Fruit fly (Drosophila melanogaster) whole organism, embryonic: ENCODE data around the gene Tsp29Fa.
A peak's percentile ranks its signal among the peaks of the same experiment; 100 is the strongest.

Experiments
- Ada2b ChIP-seq: fragments of 200-800 bp; sonication (Bioruptor generic); IDR thresholded peaks from 2 replicates; pipeline ENCODE4 v1.3.6; 2022; ENCODE audit warnings: missing biosample characterization, missing genetic modification characterization
- BEAF-32 ChIP-seq: fragments of 200-800 bp; sonication (Bioruptor generic); optimal IDR thresholded peaks from 3 replicates; lab custom pipeline; 2017; ENCODE audit warnings: missing biosample characterization, missing genetic modification characterization, mild to moderate bottlenecking, moderate library complexity, missing genetic modification reagents
- CG1233 ChIP-seq: fragments of 200-800 bp; sonication (Bioruptor generic); optimal IDR thresholded peaks from 4 replicates; lab custom pipeline; 2018; ENCODE audit warnings: missing biosample characterization, mild to moderate bottlenecking, missing genetic modification characterization
- CG1602 ChIP-seq: fragments of 200-800 bp; sonication (Bioruptor generic); optimal IDR thresholded peaks from 3 replicates; lab custom pipeline; 2016; ENCODE audit warnings: missing biosample characterization, missing genetic modification characterization
- CG16813 ChIP-seq: fragments of 200-800 bp; sonication (Bioruptor generic); IDR thresholded peaks from 3 replicates; pipeline ENCODE4 v1.3.6; 2022; ENCODE audit warnings: missing biosample characterization, missing genetic modification characterization; ENCODE audit not compliant: partially characterized antibody
- CG2120 ChIP-seq: fragments of 200-800 bp; sonication (Bioruptor generic); optimal IDR thresholded peaks from 3 replicates; lab custom pipeline; 2016; ENCODE audit warnings: missing biosample characterization, missing genetic modification characterization
- CG30403 ChIP-seq: fragments of 200-800 bp; sonication (Bioruptor generic); optimal IDR thresholded peaks from 3 replicates; lab custom pipeline; 2016; ENCODE audit warnings: missing biosample characterization, missing genetic modification characterization
- CG30431 ChIP-seq: fragments of 200-800 bp; sonication (Bioruptor generic); optimal IDR thresholded peaks from 2 replicates; lab custom pipeline; 2017; ENCODE audit warnings: missing biosample characterization, missing genetic modification characterization
- CG31441 ChIP-seq: fragments of 200-800 bp; sonication (Bioruptor generic); IDR thresholded peaks from 2 replicates; pipeline ENCODE4 v1.3.6; 2022; ENCODE audit warnings: missing biosample characterization, missing genetic modification characterization
- CG3995 ChIP-seq: fragments of 200-800 bp; sonication (Bioruptor generic); optimal IDR thresholded peaks from 3 replicates; lab custom pipeline; 2016; ENCODE audit warnings: missing biosample characterization, missing genetic modification characterization
- CG4730 ChIP-seq: fragments of 200-800 bp; sonication (Bioruptor generic); IDR thresholded peaks from 2 replicates; pipeline ENCODE4 v1.3.6; 2022; ENCODE audit warnings: missing biosample characterization, missing genetic modification characterization
- CG5245 ChIP-seq: fragments of 200-800 bp; sonication (Bioruptor generic); optimal IDR thresholded peaks from 3 replicates; lab custom pipeline; 2016; ENCODE audit warnings: missing biosample characterization, missing genetic modification characterization
- CG6272 ChIP-seq: fragments of 200-800 bp; sonication (Bioruptor generic); IDR thresholded peaks from 2 replicates; pipeline ENCODE4 v1.3.6; 2022; ENCODE audit warnings: missing biosample characterization, missing genetic modification characterization
- CG6854 ChIP-seq: fragments of 200-800 bp; sonication (Bioruptor generic); optimal IDR thresholded peaks from 3 replicates; lab custom pipeline; 2017; ENCODE audit warnings: missing biosample characterization, mild to moderate bottlenecking, missing genetic modification characterization
- CG7928 ChIP-seq: fragments of 200-800 bp; sonication (Bioruptor generic); optimal IDR thresholded peaks from 2 replicates; lab custom pipeline; 2017; ENCODE audit warnings: missing biosample characterization, mild to moderate bottlenecking, missing genetic modification characterization
- CG8478 ChIP-seq: fragments of >200 bp; optimal IDR thresholded peaks from 2 replicates; lab custom pipeline; 2018
- CG9215 ChIP-seq: fragments of 200-800 bp; sonication (Bioruptor generic); IDR thresholded peaks from 2 replicates; pipeline ENCODE4 v1.3.6; 2022; ENCODE audit warnings: missing biosample characterization, missing genetic modification characterization
- CG9817 ChIP-seq: fragments of 200-800 bp; sonication (Bioruptor generic); optimal IDR thresholded peaks from 2 replicates; lab custom pipeline; 2018; ENCODE audit warnings: missing biosample characterization, mild to moderate bottlenecking, missing genetic modification characterization, moderate library complexity
- CoRest ChIP-seq: fragments of 200-800 bp; sonication (Bioruptor generic); optimal IDR thresholded peaks from 3 replicates; lab custom pipeline; 2018; ENCODE audit warnings: missing biosample characterization, mild to moderate bottlenecking, missing genetic modification characterization, moderate library complexity
- HHEX ChIP-seq: fragments of 200-800 bp; sonication (Bioruptor generic); optimal IDR thresholded peaks from 3 replicates; lab custom pipeline; 2017; ENCODE audit warnings: missing biosample characterization, mild to moderate bottlenecking, missing genetic modification characterization, missing genetic modification reagents
- HLH54F ChIP-seq: fragments of 200-800 bp; sonication (Bioruptor generic); optimal IDR thresholded peaks from 3 replicates; lab custom pipeline; 2016; ENCODE audit warnings: missing biosample characterization, missing genetic modification characterization
- Hsf ChIP-seq: fragments of 200-800 bp; sonication (Bioruptor generic); optimal IDR thresholded peaks from 3 replicates; lab custom pipeline; 2016; ENCODE audit warnings: missing biosample characterization, missing genetic modification characterization
- Lhr ChIP-seq: fragments of 200-800 bp; sonication (Bioruptor generic); optimal IDR thresholded peaks from 3 replicates; lab custom pipeline; 2017; ENCODE audit warnings: mild to moderate bottlenecking, missing biosample characterization, missing genetic modification reagents, missing genetic modification characterization
- Med ChIP-seq: fragments of 200-800 bp; sonication (Bioruptor generic); peaks from one replicate; lab custom pipeline; 2016; ENCODE audit warnings: missing biosample characterization, missing genetic modification characterization, mild to moderate bottlenecking, inconsistent platforms, moderate library complexity
- Mes4 ChIP-seq: fragments of 200-800 bp; sonication (Bioruptor generic); optimal IDR thresholded peaks from 2 replicates; lab custom pipeline; 2016; ENCODE audit warnings: missing biosample characterization, missing genetic modification characterization
- Nf-YA ChIP-seq: fragments of 200-800 bp; sonication (Bioruptor generic); IDR thresholded peaks from 2 replicates; pipeline ENCODE4 v1.3.6; 2022; ENCODE audit warnings: missing biosample characterization, missing genetic modification characterization
- al ChIP-seq: fragments of 200-800 bp; sonication (Bioruptor generic); IDR thresholded peaks from 2 replicates; pipeline ENCODE4 v1.3.6; 2022; ENCODE audit warnings: missing biosample characterization, missing genetic modification characterization
- amos ChIP-seq: fragments of 200-800 bp; sonication (Bioruptor generic); IDR thresholded peaks from 2 replicates; pipeline ENCODE4 v1.3.6; 2022; ENCODE audit warnings: missing biosample characterization, missing genetic modification characterization; ENCODE audit not compliant: partially characterized antibody
- ap ChIP-seq: fragments of 200-800 bp; sonication (Bioruptor generic); IDR thresholded peaks from 2 replicates; pipeline ENCODE4 v1.3.6; 2022; ENCODE audit warnings: missing biosample characterization, missing genetic modification characterization
- caup ChIP-seq: fragments of 200-800 bp; sonication (Bioruptor generic); optimal IDR thresholded peaks from 3 replicates; lab custom pipeline; 2017; ENCODE audit warnings: missing biosample characterization, mild to moderate bottlenecking, missing genetic modification characterization, moderate library complexity; ENCODE audit not compliant: severe bottlenecking
- chn ChIP-seq: fragments of 200-800 bp; sonication (Bioruptor generic); optimal IDR thresholded peaks from 2 replicates; lab custom pipeline; 2016; ENCODE audit warnings: missing biosample characterization, missing genetic modification characterization
- dimm ChIP-seq: fragments of 200-800 bp; sonication (Bioruptor generic); IDR thresholded peaks from 2 replicates; pipeline ENCODE4 v1.3.6; 2022; ENCODE audit warnings: missing biosample characterization, missing genetic modification characterization
- dm ChIP-seq: fragments of 200-800 bp; sonication (Bioruptor generic); optimal IDR thresholded peaks from 3 replicates; lab custom pipeline; 2016; ENCODE audit warnings: missing biosample characterization, missing genetic modification characterization
- dpn ChIP-seq, 2 experiments: fragments of 200-800 bp; sonication (Bioruptor generic); optimal IDR thresholded peaks; 3 replicates each; lab custom pipeline; 2016; ENCODE audit warnings: missing biosample characterization in 2 of 2, missing genetic modification characterization in 2 of 2
- gfzf ChIP-seq: fragments of 200-800 bp; sonication (Bioruptor generic); optimal IDR thresholded peaks from 2 replicates; lab custom pipeline; 2016; ENCODE audit warnings: missing biosample characterization, mild to moderate bottlenecking, missing genetic modification characterization, moderate library complexity
- kah ChIP-seq: fragments of 200-800 bp; sonication (Bioruptor generic); optimal IDR thresholded peaks from 2 replicates; lab custom pipeline; 2018; ENCODE audit warnings: missing biosample characterization, mild to moderate bottlenecking, missing genetic modification characterization
- lilli ChIP-seq: fragments of 200-800 bp; sonication (Bioruptor generic); optimal IDR thresholded peaks from 3 replicates; lab custom pipeline; 2016; ENCODE audit warnings: missing biosample characterization, missing genetic modification characterization
- pho ChIP-seq: fragments of 200-800 bp; sonication (Bioruptor generic); optimal IDR thresholded peaks from 2 replicates; lab custom pipeline; 2016; ENCODE audit warnings: missing biosample characterization, missing genetic modification characterization
- prd ChIP-seq, 3 experiments: fragments of >200 bp in 2 of 3; fragments of 200-800 bp in 1 of 3; sonication (Bioruptor generic) in 1 of 3; optimal IDR thresholded peaks in 2 of 3; IDR thresholded peaks in 1 of 3; 2 replicates in 2 of 3; 3 replicates in 1 of 3; pipeline versions ENCODE4 v1.3.6 to Lab custom; 2017 to 2022; ENCODE audit warnings: missing biosample characterization in 1 of 3, missing genetic modification characterization in 1 of 3
- pros ChIP-seq: fragments of 200-800 bp; sonication (Bioruptor generic); optimal IDR thresholded peaks from 3 replicates; lab custom pipeline; 2019; ENCODE audit warnings: missing biosample characterization, mild to moderate bottlenecking, missing genetic modification characterization, moderate library complexity
- sc ChIP-seq, 3 experiments: fragments of >200 bp in 2 of 3; fragments of 200-800 bp in 1 of 3; sonication (Bioruptor generic) in 1 of 3; optimal IDR thresholded peaks; 2 replicates in 2 of 3; 3 replicates in 1 of 3; lab custom pipeline; 2017; ENCODE audit warnings: mild to moderate bottlenecking in 1 of 3, missing biosample characterization in 1 of 3, missing genetic modification characterization in 1 of 3, missing genetic modification reagents in 1 of 3
- sens ChIP-seq: fragments of 200-800 bp; sonication (Bioruptor generic); peaks from one replicate; lab custom pipeline; 2016; ENCODE audit warnings: missing biosample characterization, missing genetic modification characterization
- slp2 ChIP-seq: fragments of 200-800 bp; sonication (Bioruptor generic); optimal IDR thresholded peaks from 2 replicates; lab custom pipeline; 2016; ENCODE audit warnings: missing biosample characterization, missing genetic modification characterization
- sug ChIP-seq: fragments of 200-800 bp; optimal IDR thresholded peaks from 2 replicates; lab custom pipeline; 2019; ENCODE audit warnings: missing biosample characterization, mild to moderate bottlenecking, missing genetic modification characterization, moderate library complexity
- tap ChIP-seq: fragments of 200-800 bp; optimal IDR thresholded peaks from 3 replicates; lab custom pipeline; 2019; ENCODE audit warnings: missing biosample characterization, mild to moderate bottlenecking, missing genetic modification characterization, moderate library complexity
- tin ChIP-seq: fragments of 200-800 bp; sonication (Bioruptor generic); optimal IDR thresholded peaks from 3 replicates; lab custom pipeline; 2016; ENCODE audit warnings: missing biosample characterization, missing genetic modification characterization
- unc-4 ChIP-seq: fragments of 200-800 bp; sonication (Bioruptor generic); IDR thresholded peaks from 2 replicates; pipeline ENCODE4 v1.3.6; 2022; ENCODE audit warnings: missing biosample characterization, missing genetic modification characterization; ENCODE audit not compliant: partially characterized antibody
- usp ChIP-seq: fragments of >200 bp; optimal IDR thresholded peaks from 2 replicates; lab custom pipeline; 2017; ENCODE audit warnings: missing biosample characterization, missing genetic modification characterization
- zfh2 ChIP-seq: fragments of 200-800 bp; sonication (Bioruptor generic); optimal IDR thresholded peaks from 2 replicates; lab custom pipeline; 2016; ENCODE audit warnings: missing biosample characterization, missing genetic modification characterization

The Tsp29Fa gene

DNA sequence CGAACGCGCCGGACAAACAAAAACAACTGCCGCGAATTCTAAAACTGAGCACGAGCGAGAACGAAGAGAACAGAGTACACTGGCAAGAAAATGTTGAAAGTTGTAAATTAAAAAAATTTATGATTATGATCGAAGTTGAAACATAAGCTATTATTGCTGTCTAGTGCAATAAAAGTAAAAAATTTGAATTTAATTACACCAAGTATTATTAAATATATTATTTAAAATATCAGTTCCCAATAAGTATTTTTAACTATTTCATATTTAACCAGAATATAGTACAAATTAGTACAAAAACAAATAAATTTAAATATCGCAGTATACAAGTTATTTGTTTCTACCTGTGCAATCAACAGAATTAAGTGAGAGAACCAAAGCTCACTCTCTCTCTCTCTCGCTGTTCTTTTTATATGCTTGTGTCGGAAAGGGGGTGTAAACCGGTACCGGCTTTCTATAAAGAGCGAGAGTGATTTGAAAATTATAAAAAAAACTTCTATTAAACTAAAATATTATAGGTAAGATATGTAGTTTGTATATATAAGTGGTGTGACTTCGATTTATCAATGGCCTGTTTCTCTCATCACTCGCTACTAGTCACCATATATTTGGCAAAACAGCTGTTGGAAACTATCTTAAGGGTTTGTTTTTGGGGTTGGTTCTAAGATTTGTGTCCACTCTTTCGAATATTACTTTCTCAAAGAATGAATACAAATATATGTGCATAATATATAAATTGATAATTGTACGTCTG is 17.6 kb downstream of the Tsp29Fa start, which contains the start of gene C1GalTA (continued):
- TF ChIP-seq chn (GFP tag; lab: Kevin White, UChicago) = peak; percentile 49
- TF ChIP-seq HLH54F (GFP tag; lab: Kevin White, UChicago) = peak; percentile 48
- peak; percentile 96 for TF ChIP-seq caup (GFP tag; lab: Kevin White, UChicago)
- TF ChIP-seq CG31441 (GFP tag; lab: Robert Waterston, UW) = peak; percentile 100
- peak; percentile 98 for TF ChIP-seq CG1233 (GFP tag; lab: Kevin White, UChicago)
- peak; percentile 90 for TF ChIP-seq ap
- TF ChIP-seq CG9817 (tag; lab: Kevin White, UChicago) = peak; percentile 94
- peak; percentile 98 for TF ChIP-seq CG6854
- peak; percentile 93 for TF ChIP-seq CG4730 (GFP tag; lab: Robert Waterston, UW)
- TF ChIP-seq usp = no peak
- TF ChIP-seq tin (GFP tag; lab: Kevin White, UChicago) = peak; percentile 92
- TF ChIP-seq pho (GFP tag; lab: Kevin White, UChicago) = peak; percentile 67
- peak; percentile 96 for TF ChIP-seq CG1602 (GFP tag; lab: Kevin White, UChicago)
- peak; percentile 79 for TF ChIP-seq Hsf
- TF ChIP-seq CG6272 = peak; percentile 84
- TF ChIP-seq dimm (GFP tag; lab: Robert Waterston, UW) = peak; percentile 77
- peak; percentile 55 for TF ChIP-seq dm
- TF ChIP-seq Lhr (GFP tag; lab: Kevin White, UChicago) = peak; percentile 91
- TF ChIP-seq HHEX = peak; percentile 97
- TF ChIP-seq CG3995 = peak; percentile 43
- TF ChIP-seq CG16813 = no peak
- peak; percentile 95 for TF ChIP-seq kah (GFP tag; lab: Kevin White, UChicago)
- peak; percentile 84 for TF ChIP-seq CG5245 (GFP tag; lab: Kevin White, UChicago)
- no peak for TF ChIP-seq CG8478 (lab: Kevin White, UChicago)
- peak; percentile 89 for TF ChIP-seq Nf-YA (GFP tag; lab: Robert Waterston, UW)
- peak; percentile 93 for TF ChIP-seq al (GFP tag; lab: Robert Waterston, UW)
- TF ChIP-seq unc-4 (GFP tag; lab: Robert Waterston, UW) = no peak
- peak; percentile 97 for TF ChIP-seq CG30403 (GFP tag; lab: Kevin White, UChicago)
- peak; percentile 87 for TF ChIP-seq Ada2b (GFP tag; lab: Robert Waterston, UW)
- peak; percentile 73 for TF ChIP-seq zfh2 (GFP tag; lab: Kevin White, UChicago)
- TF ChIP-seq sens (GFP tag; lab: Kevin White, UChicago) = peak; percentile 93
- TF ChIP-seq pros = peak; percentile 90
- TF ChIP-seq gfzf (GFP tag; lab: Kevin White, UChicago) = no peak
- peak; percentile 57 for TF ChIP-seq Mes4
- TF ChIP-seq slp2 = peak; percentile 37
- no peak for TF ChIP-seq BEAF-32 (GFP tag; lab: Kevin White, UChicago)
- peak; percentile 95 for TF ChIP-seq CG9215 (GFP tag; lab: Robert Waterston, UW)
- TF ChIP-seq CG30431 (GFP tag; lab: Kevin White, UChicago) = peak; percentile 86
- TF ChIP-seq CG2120 (GFP tag; lab: Kevin White, UChicago) = peak; percentile 89
- no peak for TF ChIP-seq amos (GFP tag; lab: Robert Waterston, UW)
- TF ChIP-seq Med (GFP tag; lab: Kevin White, UChicago) = peak; percentile 89
- peak; percentile 100 for TF ChIP-seq CoRest (tag; lab: Kevin White, UChicago)
- TF ChIP-seq tap (tag; lab: Kevin White, UChicago) = peak; percentile 98
- no peak for TF ChIP-seq prd (optimal IDR thresholded peaks at IDR 0.05; lab: Kevin White, UChicago)
- peak; percentile 95 for TF ChIP-seq prd (GFP tag; IDR thresholded peaks at IDR 0.05; lab: Robert Waterston, UW)
- TF ChIP-seq lilli = peak; percentile 78
- no peak for TF ChIP-seq sc (optimal IDR thresholded peaks at IDR 0.05; lab: Kevin White, UChicago)
- peak; percentile 97 for TF ChIP-seq sc (GFP tag; optimal IDR thresholded peaks at IDR 0.05; lab: Kevin White, UChicago)
- TF ChIP-seq dpn (GFP tag; optimal IDR thresholded peaks at IDR 0.05; lab: Kevin White, UChicago) = peak; percentile 68 to 94
- TF ChIP-seq sug = peak; percentile 96
- TF ChIP-seq CG7928 = peak; percentile 75
